Worm (Caenorhabditis elegans) whole organism, early embryonic: ENCODE data around the gene wrn-1.

Source experiments
- B0310.2 ChIP-seq: sonication (generic microtip); optimal IDR thresholded peaks from 2 replicates; lab custom pipeline; 2016; ENCODE audit warnings: mild to moderate bottlenecking, missing genetic modification characterization, missing compliant biosample characterization
- F13C5.2 ChIP-seq: sonication (generic microtip); optimal IDR thresholded peaks from 2 replicates; lab custom pipeline; 2017; ENCODE audit warnings: mild to moderate bottlenecking, missing genetic modification characterization, inconsistent platforms, missing compliant biosample characterization
- aly-1 ChIP-seq: sonication (generic microtip); optimal IDR thresholded peaks from 2 replicates; lab custom pipeline; 2016; ENCODE audit warnings: missing genetic modification characterization, missing compliant biosample characterization
- ama-1 ChIP-seq: fragments of 150-350 bp; optimal IDR thresholded peaks from 2 replicates; lab custom pipeline; 2014
- ceh-13 ChIP-seq: fragments of 200-800 bp; sonication (Bioruptor generic); optimal IDR thresholded peaks from 2 replicates; lab custom pipeline; 2018; ENCODE audit warnings: mild to moderate bottlenecking, missing genetic modification characterization, missing compliant biosample characterization
- ceh-36 ChIP-seq: sonication (generic microtip); optimal IDR thresholded peaks from 2 replicates; lab custom pipeline; 2016; ENCODE audit warnings: missing genetic modification characterization, inconsistent platforms, missing compliant biosample characterization
- ets-7 ChIP-seq: sonication (generic microtip); optimal IDR thresholded peaks from 2 replicates; lab custom pipeline; 2016; ENCODE audit warnings: missing genotype, missing genetic modification characterization, missing compliant biosample characterization
- flt-1 ChIP-seq: fragments of 200-800 bp; sonication (Bioruptor generic); IDR thresholded peaks from 2 replicates; pipeline ENCODE4 v1.3.6; 2022; ENCODE audit warnings: missing genetic modification characterization, missing compliant biosample characterization
- hmbx-1 ChIP-seq: sonication (generic microtip); optimal IDR thresholded peaks from 2 replicates; lab custom pipeline; 2016; ENCODE audit warnings: mild to moderate bottlenecking, missing genetic modification characterization, missing compliant biosample characterization
- hmg-4 ChIP-seq: fragments of 200-800 bp; sonication (Bioruptor generic); optimal IDR thresholded peaks from 2 replicates; lab custom pipeline; 2018; ENCODE audit warnings: mild to moderate bottlenecking, missing genetic modification characterization, missing compliant biosample characterization
- hnd-1 ChIP-seq: sonication (generic microtip); optimal IDR thresholded peaks from 2 replicates; lab custom pipeline; 2016; ENCODE audit warnings: missing genetic modification characterization, missing compliant biosample characterization
- pes-1 ChIP-seq: fragments of 200-800 bp; sonication (Bioruptor generic); IDR thresholded peaks from 2 replicates; pipeline ENCODE4 v1.3.6; 2022; ENCODE audit warnings: missing genetic modification reagents, missing genetic modification characterization, missing compliant biosample characterization
- scrt-1 ChIP-seq: fragments of 200-800 bp; sonication (Bioruptor generic); IDR thresholded peaks from 2 replicates; pipeline ENCODE4 v1.3.6; 2022; ENCODE audit warnings: missing genetic modification characterization, missing compliant biosample characterization
- sea-1 ChIP-seq: fragments of 200-800 bp; sonication (Bioruptor generic); conservative IDR thresholded peaks from 2 replicates; pipeline ENCODE4 v1.3.6; 2022; ENCODE audit warnings: missing genetic modification characterization, missing compliant biosample characterization
- tbx-11 ChIP-seq: fragments of 200-800 bp; sonication (Bioruptor generic); IDR thresholded peaks from 2 replicates; pipeline ENCODE4 v1.3.6; 2022; ENCODE audit warnings: missing genetic modification characterization, missing compliant biosample characterization
- tbx-37 ChIP-seq: fragments of 200-800 bp; sonication (Bioruptor generic); conservative IDR thresholded peaks from 2 replicates; pipeline ENCODE4 v1.3.6; 2022; ENCODE audit warnings: missing genetic modification reagents, missing genetic modification characterization, missing compliant biosample characterization
- tra-4 ChIP-seq: sonication (generic microtip); optimal IDR thresholded peaks from 2 replicates; lab custom pipeline; 2017; ENCODE audit warnings: missing genetic modification characterization, missing compliant biosample characterization

Gene wrn-1

DNA sequence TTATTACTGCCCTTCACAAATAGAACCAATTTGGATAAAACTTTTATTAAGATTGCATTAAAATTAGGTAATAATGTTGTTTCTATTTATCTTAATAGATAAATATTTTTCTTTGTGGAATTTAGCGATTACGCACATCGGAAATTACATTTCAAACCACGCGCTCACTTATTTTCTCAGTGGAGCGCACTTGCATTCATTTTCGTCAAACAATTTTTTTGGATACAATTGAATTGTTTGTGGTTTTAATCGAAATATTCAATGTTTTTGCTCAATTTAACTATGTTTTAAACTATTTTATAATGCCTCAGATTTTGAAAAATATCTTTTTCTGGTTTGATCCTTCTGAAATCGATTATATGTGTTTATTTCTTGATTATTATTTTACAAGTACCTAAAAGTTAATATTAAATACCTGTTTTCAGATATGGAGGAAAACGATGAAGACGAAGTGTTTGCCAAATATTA, 18.8 kb upstream of the wrn-1 start, which contains the start of gene utp-20:
TSS of gene utp-20 (plus strand) at position 418 of the 468 bp plus-strand sequence.
- TF ChIP-seq B0310.2 (no peak), F13C5.2 (tag; lab: Kevin White, UChicago) (peak; percentile 5)

- TF ChIP-seq aly-1 (tag; lab: Kevin White, UChicago) (no peak), ceh-36 (tag; lab: Kevin White, UChicago) (no peak), B0310.2 (no peak), hnd-1 (no peak), ceh-13 (GFP tag; lab: Kevin White, UChicago) (no peak), tbx-11 (no peak), scrt-1 (GFP tag; lab: Robert Waterston, UW) (no peak), flt-1 (GFP tag; lab: Robert Waterston, UW) (no peak), ama-1 (lab: Kevin White, UChicago) (no peak), hmg-4 (GFP tag; lab: Kevin White, UChicago) (no peak), F13C5.2 (tag; lab: Kevin White, UChicago) (no peak), tbx-37 (GFP tag; lab: Robert Waterston, UW) (no peak)
Observed at ce11 chrII:6544842-6545410, 9.9 kb upstream of the wrn-1 start, which contains the start of gene lron-15. TSS of gene lron-15 (minus strand) at chrII:6544892.

ce11 chrII:6558887-6559286, 4.1 kb downstream of the wrn-1 start:
- no peak for TF ChIP-seq hmbx-1 (tag; lab: Kevin White, UChicago)
- no peak for TF ChIP-seq ama-1 (lab: Kevin White, UChicago)
- TF ChIP-seq tra-4 (tag; lab: Kevin White, UChicago): no peak
- no peak for TF ChIP-seq tbx-11
- TF ChIP-seq pes-1 (GFP tag; lab: Robert Waterston, UW): no peak
- no peak for TF ChIP-seq hnd-1
- no peak for TF ChIP-seq scrt-1 (GFP tag; lab: Robert Waterston, UW)
- TF ChIP-seq ceh-13 (GFP tag; lab: Kevin White, UChicago): no peak
- no peak for TF ChIP-seq hmg-4 (GFP tag; lab: Kevin White, UChicago)

- TF ChIP-seq tbx-37 (GFP tag; lab: Robert Waterston, UW) (no peak), scrt-1 (GFP tag; lab: Robert Waterston, UW) (no peak), F13C5.2 (tag; lab: Kevin White, UChicago) (no peak), B0310.2 (no peak), ets-7 (tag; lab: Kevin White, UChicago) (no peak), hnd-1 (no peak)
Observed at ce11 chrII:6560291-6560690, 5.5 kb downstream of the wrn-1 start.

- no peak for TF ChIP-seq scrt-1 (GFP tag; lab: Robert Waterston, UW)
- no peak for TF ChIP-seq ceh-13 (GFP tag; lab: Kevin White, UChicago)
- TF ChIP-seq pes-1 (GFP tag; lab: Robert Waterston, UW): no peak
- no peak for TF ChIP-seq hnd-1
- TF ChIP-seq ama-1 (lab: Kevin White, UChicago): no peak
- TF ChIP-seq sea-1 (GFP tag; lab: Robert Waterston, UW): no peak
- TF ChIP-seq tra-4 (tag; lab: Kevin White, UChicago): no peak
- no peak for TF ChIP-seq tbx-11
Observed at ce11 chrII:6561300-6561699, 6.5 kb downstream of the wrn-1 start, which contains the start of gene F18C5.10. TSS of gene F18C5.10 (minus strand) at chrII:6561444.

DNA sequence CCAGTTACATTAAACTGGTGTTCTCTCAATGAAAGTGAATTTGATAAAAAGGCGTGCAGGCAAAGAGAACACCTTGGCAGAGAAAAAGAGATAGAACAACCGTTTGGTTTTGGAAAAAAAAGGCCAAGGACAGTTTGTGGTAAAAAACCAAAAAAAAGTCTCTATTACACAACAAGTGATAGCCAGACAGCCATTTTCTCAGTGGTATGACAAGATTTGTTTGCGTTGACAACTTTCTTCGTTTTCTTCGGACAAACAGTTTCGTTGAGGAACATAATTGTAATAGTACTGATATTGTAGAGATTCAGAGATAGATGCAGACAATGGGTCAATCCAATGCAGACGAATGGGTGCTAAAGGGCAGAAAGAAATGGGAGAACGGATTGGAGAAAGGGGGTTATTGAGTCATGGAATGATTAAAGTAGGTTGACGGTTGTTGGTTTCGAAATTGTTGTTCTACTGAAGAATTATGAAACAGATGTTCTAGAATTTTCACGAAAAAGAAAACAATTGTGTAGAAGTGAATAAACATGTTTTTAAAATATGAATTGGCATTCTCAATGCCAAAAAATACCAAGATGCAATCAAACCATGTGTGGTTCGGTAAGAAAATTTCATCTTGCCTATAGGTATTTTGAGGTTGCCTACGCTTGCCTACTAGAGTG, 7.6 kb downstream of the wrn-1 start:
- no peak for TF ChIP-seq ets-7 (tag; lab: Kevin White, UChicago)
- TF ChIP-seq flt-1 (GFP tag; lab: Robert Waterston, UW): no peak
- TF ChIP-seq tbx-37 (GFP tag; lab: Robert Waterston, UW): no peak
- TF ChIP-seq ama-1 (lab: Kevin White, UChicago): no peak
- TF ChIP-seq aly-1 (tag; lab: Kevin White, UChicago): no peak
- TF ChIP-seq ceh-36 (tag; lab: Kevin White, UChicago): no peak
- no peak for TF ChIP-seq hmg-4 (GFP tag; lab: Kevin White, UChicago)
- TF ChIP-seq tbx-11: no peak
- TF ChIP-seq hnd-1: no peak
- TF ChIP-seq tra-4 (tag; lab: Kevin White, UChicago): no peak
- no peak for TF ChIP-seq B0310.2
- TF ChIP-seq hmbx-1 (tag; lab: Kevin White, UChicago): no peak
- TF ChIP-seq ceh-13 (GFP tag; lab: Kevin White, UChicago): no peak
- TF ChIP-seq scrt-1 (GFP tag; lab: Robert Waterston, UW): no peak

ce11 chrII:6563238-6563637, 8.5 kb downstream of the wrn-1 start:
- no peak for TF ChIP-seq aly-1 (tag; lab: Kevin White, UChicago)
- no peak for TF ChIP-seq sea-1 (GFP tag; lab: Robert Waterston, UW)
- no peak for TF ChIP-seq hmbx-1 (tag; lab: Kevin White, UChicago)
- TF ChIP-seq flt-1 (GFP tag; lab: Robert Waterston, UW): no peak
- TF ChIP-seq hnd-1: no peak

DNA sequence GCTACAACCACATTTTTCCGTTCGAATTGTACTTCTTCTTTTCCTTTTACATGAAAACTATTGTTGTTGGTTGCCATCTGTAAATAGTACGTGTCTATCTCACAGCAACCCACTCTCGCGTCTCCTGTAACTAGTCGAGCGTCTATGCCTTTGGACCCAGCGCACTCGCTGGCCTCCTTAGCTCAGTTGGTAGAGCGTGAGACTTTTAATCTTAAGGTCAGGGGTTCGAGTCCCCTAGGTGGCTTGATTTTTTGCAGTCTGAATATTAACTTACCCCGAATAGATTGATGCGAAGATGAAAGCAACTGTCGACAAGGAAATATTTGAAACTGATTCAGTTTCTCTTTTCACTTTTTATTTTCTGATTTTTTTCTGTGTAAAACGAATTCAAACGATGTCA, 10.3 kb downstream of the wrn-1 start, which contains the start of gene mpz-3:
TSS of gene mpz-3 (minus strand) at position 320 of the 400 bp plus-strand sequence.
- TF ChIP-seq ama-1 (lab: Kevin White, UChicago): no peak
- peak; percentile 72 for TF ChIP-seq F13C5.2 (tag; lab: Kevin White, UChicago)
- no peak for TF ChIP-seq hmg-4 (GFP tag; lab: Kevin White, UChicago)
- TF ChIP-seq hnd-1: peak; percentile 47
- peak; percentile 30 for TF ChIP-seq B0310.2
- peak; percentile 74 for TF ChIP-seq aly-1 (tag; lab: Kevin White, UChicago)
- peak; percentile 30 for TF ChIP-seq ets-7 (tag; lab: Kevin White, UChicago)
- peak; percentile 58 for TF ChIP-seq ceh-13 (GFP tag; lab: Kevin White, UChicago)
- TF ChIP-seq flt-1 (GFP tag; lab: Robert Waterston, UW): peak; percentile 81; the same call in 1 of the 2 replicates
- peak; percentile 83 for TF ChIP-seq tbx-11
- TF ChIP-seq tbx-37 (GFP tag; lab: Robert Waterston, UW): no peak; the same call in 1 of the 2 replicates
- no peak for TF ChIP-seq hmbx-1 (tag; lab: Kevin White, UChicago)
- no peak for TF ChIP-seq pes-1 (GFP tag; lab: Robert Waterston, UW)
- TF ChIP-seq tra-4 (tag; lab: Kevin White, UChicago): no peak
- TF ChIP-seq sea-1 (GFP tag; lab: Robert Waterston, UW): no peak
- TF ChIP-seq scrt-1 (GFP tag; lab: Robert Waterston, UW): peak; percentile 77
- TF ChIP-seq ceh-36 (tag; lab: Kevin White, UChicago): peak; percentile 64
